Worm (Caenorhabditis elegans): Measurements from ENCODE around the gene T23G7.2.

DNA sequence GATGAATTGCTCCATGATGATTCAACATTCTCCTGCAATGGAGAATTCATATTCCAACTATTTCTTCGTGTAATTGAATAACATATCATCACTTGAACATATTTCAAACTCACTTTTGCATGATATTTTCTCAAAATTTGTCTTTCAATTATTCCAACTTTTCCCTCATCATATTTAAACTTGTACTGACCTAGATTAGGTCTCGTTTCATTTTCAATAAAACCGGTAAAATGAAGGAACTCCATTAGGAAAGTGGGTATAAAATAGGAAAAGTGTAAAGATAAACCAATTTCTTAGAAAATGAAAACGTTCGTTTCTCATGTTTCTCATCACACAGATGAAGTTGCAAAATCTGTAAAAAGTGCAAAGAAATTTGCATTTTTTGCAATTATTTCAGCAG is 20.5 kb downstream of the T23G7.2 start, which contains the start of gene col-78:
- no peak for TF ChIP-seq unc-62 (GFP tag; optimal IDR thresholded peaks at IDR 0.05)
- TF ChIP-seq nhr-237 (tag; optimal IDR thresholded peaks at IDR 0.05) = no peak
- TF ChIP-seq elt-2 (tag; optimal IDR thresholded peaks at IDR 0.05) = no peak
- TF ChIP-seq pqm-1 (tag; optimal IDR thresholded peaks at IDR 0.05) = no peak
- no peak for TF ChIP-seq lin-39 (tag; optimal IDR thresholded peaks at IDR 0.05)
- no peak for TF ChIP-seq snpc-4 (tag; optimal IDR thresholded peaks at IDR 0.05)
- no peak for TF ChIP-seq nhr-11 (tag; optimal IDR thresholded peaks at IDR 0.05)
- TF ChIP-seq mdl-1 (tag; optimal IDR thresholded peaks at IDR 0.05) = no peak
